Fruit fly (Drosophila melanogaster): Measurements from ENCODE around the gene CG14882.

CG14882 gene

DNA sequence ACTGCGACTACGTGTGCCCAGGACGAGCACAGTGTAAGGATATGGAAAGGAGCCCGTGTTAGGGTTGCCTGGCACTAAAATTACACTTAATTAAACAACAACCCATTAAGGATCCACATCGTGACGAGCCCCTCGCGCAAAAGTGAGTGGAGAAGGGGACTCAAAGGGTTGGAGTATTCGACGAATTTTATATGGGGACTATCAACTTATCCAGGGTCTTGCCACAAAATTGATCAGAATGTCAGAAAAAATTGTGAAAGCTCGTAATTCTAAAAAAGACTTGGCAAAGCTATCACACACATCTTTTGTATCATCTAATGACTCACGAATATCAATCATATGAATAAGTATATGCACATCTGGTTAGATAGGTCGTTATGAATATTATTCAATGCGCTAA is 12.6 kb upstream of the CG14882 start, which contains the start of gene CG31279:
Gene CG31279, plus strand, starts transcription at position 301 of the 400 bp plus-strand sequence.
- TF ChIP-seq CG8159 (tag; optimal IDR thresholded peaks at IDR 0.05) (no peak), Pif1A (GFP tag; optimal IDR thresholded peaks at IDR 0.05) (no peak), CG17806 (tag; optimal IDR thresholded peaks at IDR 0.05) (no peak), Ets98B (GFP tag; IDR thresholded peaks at IDR 0.05) (no peak), CG10348 (GFP tag; IDR thresholded peaks at IDR 0.05) (no peak), CG4496 (GFP tag; IDR thresholded peaks at IDR 0.05) (no peak), Pif1B (GFP tag; optimal IDR thresholded peaks at IDR 0.05) (no peak), Snoo (tag; optimal IDR thresholded peaks at IDR 0.05) (no peak), CG13204 (GFP tag; optimal IDR thresholded peaks at IDR 0.05) (no peak), EcR (GFP tag; optimal IDR thresholded peaks at IDR 0.05) (no peak), CG15710 (tag; optimal IDR thresholded peaks at IDR 0.05) (no peak), fd96Ca (GFP tag; IDR thresholded peaks at IDR 0.05) (no peak), D1 (tag; optimal IDR thresholded peaks at IDR 0.05) (no peak), CG12605 (GFP tag; IDR thresholded peaks at IDR 0.05) (no peak), CG32121 (GFP tag; IDR thresholded peaks at IDR 0.05) (no peak), gl (tag; optimal IDR thresholded peaks at IDR 0.05) (no peak), rn (GFP tag; IDR thresholded peaks at IDR 0.05) (no peak), CG14655 (GFP tag; optimal IDR thresholded peaks at IDR 0.05) (no peak)

dm6 chr3R:16431707-16432106 is 11.3 kb upstream of the CG14882 start:
- peak; percentile 39; the same call in 1 of the 3 replicates for TF ChIP-seq CG4496 (GFP tag; IDR thresholded peaks at IDR 0.05)
- TF ChIP-seq CG8159 (tag; optimal IDR thresholded peaks at IDR 0.05), result peak; percentile 9
- no peak for TF ChIP-seq CG10348 (GFP tag; IDR thresholded peaks at IDR 0.05)
- no peak for TF ChIP-seq rn (GFP tag; IDR thresholded peaks at IDR 0.05)
- TF ChIP-seq Snoo (tag; optimal IDR thresholded peaks at IDR 0.05), result peak; percentile 1
- TF ChIP-seq D1 (tag; optimal IDR thresholded peaks at IDR 0.05), result no peak
- TF ChIP-seq CG9948 (tag; optimal IDR thresholded peaks at IDR 0.05), result no peak
- no peak for TF ChIP-seq Pif1A (GFP tag; optimal IDR thresholded peaks at IDR 0.05)

dm6 chr3R:16432665-16433065 is 10.3 kb upstream of the CG14882 start, which contains the start of gene Fntb:
Gene Fntb, plus strand, starts transcription at chr3R:16432998.
- TF ChIP-seq Snoo (tag; optimal IDR thresholded peaks at IDR 0.05), result peak; percentile 35
- TF ChIP-seq Ets98B (GFP tag; IDR thresholded peaks at IDR 0.05), result no peak; the same call in 1 of the 2 replicates
- no peak for TF ChIP-seq CG13204 (GFP tag; optimal IDR thresholded peaks at IDR 0.05)
- no peak for TF ChIP-seq CG8159 (tag; optimal IDR thresholded peaks at IDR 0.05)
- TF ChIP-seq Pif1A (GFP tag; optimal IDR thresholded peaks at IDR 0.05), result no peak
- TF ChIP-seq CG8301 (tag; optimal IDR thresholded peaks at IDR 0.05), result peak; percentile 66
- TF ChIP-seq fd96Ca (GFP tag; IDR thresholded peaks at IDR 0.05), result no peak
- TF ChIP-seq gl (tag; optimal IDR thresholded peaks at IDR 0.05), result no peak
- peak; percentile 57 for TF ChIP-seq CG9948 (tag; optimal IDR thresholded peaks at IDR 0.05)
- TF ChIP-seq CG12605 (GFP tag; IDR thresholded peaks at IDR 0.05), result peak; percentile 37; the same call in 1 of the 2 replicates
- TF ChIP-seq CG34367 (tag; optimal IDR thresholded peaks at IDR 0.05), result peak; percentile 40
- no peak for TF ChIP-seq CG10348 (GFP tag; IDR thresholded peaks at IDR 0.05)
- TF ChIP-seq CG4496 (GFP tag; IDR thresholded peaks at IDR 0.05), result no peak
- TF ChIP-seq D1 (tag; optimal IDR thresholded peaks at IDR 0.05), result no peak
- TF ChIP-seq CG32121 (GFP tag; IDR thresholded peaks at IDR 0.05), result peak; percentile 56
- peak; percentile 62 for TF ChIP-seq CG17806 (tag; optimal IDR thresholded peaks at IDR 0.05)
- peak; percentile 68 for TF ChIP-seq CG15710 (tag; optimal IDR thresholded peaks at IDR 0.05)
- no peak for TF ChIP-seq Pif1B (GFP tag; optimal IDR thresholded peaks at IDR 0.05)
- no peak for TF ChIP-seq EcR (GFP tag; optimal IDR thresholded peaks at IDR 0.05)
- TF ChIP-seq rn (GFP tag; IDR thresholded peaks at IDR 0.05), result no peak
- no peak for TF ChIP-seq CG14655 (GFP tag; optimal IDR thresholded peaks at IDR 0.05)

dm6 chr3R:16434599-16434998 is 8.4 kb upstream of the CG14882 start, which contains the start of gene CG14881:
Gene CG14881, plus strand, starts transcription at chr3R:16434899.
- no peak for TF ChIP-seq CG12605 (GFP tag; IDR thresholded peaks at IDR 0.05)

DNA sequence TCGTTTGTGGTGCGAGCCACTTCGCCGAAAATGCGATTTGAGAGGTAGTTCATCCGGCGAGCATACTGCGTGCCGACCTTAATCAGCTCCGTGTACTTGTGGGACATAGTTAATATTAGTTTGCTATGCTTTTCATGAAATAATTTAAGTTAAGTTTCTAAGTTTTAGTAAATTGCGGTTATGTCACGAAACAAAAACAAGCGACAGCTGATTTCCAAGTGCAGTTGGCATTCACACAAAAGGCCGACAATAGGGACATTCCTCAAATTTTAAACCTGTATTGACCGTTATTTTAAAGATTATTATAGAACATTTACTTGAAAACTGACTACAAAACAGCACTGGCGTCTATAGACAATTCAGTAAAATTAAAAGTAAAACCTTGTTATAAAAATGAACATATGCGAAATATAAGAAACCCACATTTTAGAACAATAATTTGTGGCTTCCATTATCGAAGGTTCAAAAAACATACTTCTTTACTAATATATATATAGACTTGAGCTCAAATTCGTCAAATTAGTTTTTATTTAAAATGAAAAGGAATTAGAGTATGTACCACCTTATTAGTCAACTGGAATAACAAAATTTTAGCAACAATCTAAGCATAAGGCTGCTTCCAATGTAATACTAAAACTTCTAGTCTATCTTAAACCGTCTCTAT is 6.5 kb upstream of the CG14882 start, which contains the start of gene mRpS33:
Gene mRpS33, minus strand, starts transcription at position 224 of the 664 bp plus-strand sequence.
- TF ChIP-seq gl (tag; optimal IDR thresholded peaks at IDR 0.05) (no peak), CG8159 (tag; optimal IDR thresholded peaks at IDR 0.05) (no peak), CG8301 (tag; optimal IDR thresholded peaks at IDR 0.05) (no peak), fd96Ca (GFP tag; IDR thresholded peaks at IDR 0.05) (no peak), CG9948 (tag; optimal IDR thresholded peaks at IDR 0.05) (no peak), CG15710 (tag; optimal IDR thresholded peaks at IDR 0.05) (no peak)

dm6 chr3R:16441367-16441923 is 1.6 kb upstream of the CG14882 start, which contains the start of gene ema:
Gene ema, minus strand, starts transcription at chr3R:16441661.
- 0 out of 2 replicates have a peak, but pooled peaks have one; percentile 18 for TF ChIP-seq CG32121 (GFP tag; IDR thresholded peaks at IDR 0.05)
- no peak for TF ChIP-seq Snoo (tag; optimal IDR thresholded peaks at IDR 0.05)
- TF ChIP-seq Ets98B (GFP tag; IDR thresholded peaks at IDR 0.05), result peak; percentile 36; the same call in 1 of the 2 replicates

Measured in whole organism, pupa.